Worm (Caenorhabditis elegans) whole organism, L4/young adult: ENCODE results near the gene C02C6.14.

Source experiments
- W03F9.2 ChIP-seq: fragments of 150-350 bp; optimal IDR thresholded peaks from 2 replicates; lab custom pipeline; 2014; ENCODE audit warnings: missing biosample characterization, missing genetic modification characterization
- him-1 ChIP-seq: sonication (generic microtip); optimal IDR thresholded peaks from 2 replicates; lab custom pipeline; 2016; ENCODE audit warnings: missing genotype, missing genetic modification reagents, missing genetic modification characterization, missing compliant biosample characterization

- TF ChIP-seq him-1 (tag; lab: Kevin White, UChicago): no peak
- TF ChIP-seq W03F9.2 (tag; lab: Kevin White, UChicago): no peak
These were observed 34.6 kb downstream of the C02C6.14 start for ce11 chrX:15572021-15572420.
